Fruit fly (Drosophila melanogaster): Measurements from ENCODE around the gene NELF-B.

Gene NELF-B

dm6 chrX:7698000-7698896, 29.9 kb downstream of the NELF-B start (continued):
- no peak for TF ChIP-seq N (GFP tag; optimal IDR thresholded peaks at IDR 0.05)
- no peak for TF ChIP-seq Myc (optimal IDR thresholded peaks at IDR 0.05)
- peak; percentile 98 for TF ChIP-seq Sp1 (GFP tag; optimal IDR thresholded peaks at IDR 0.05)
- no peak for TF ChIP-seq Vsx2 (GFP tag; optimal IDR thresholded peaks at IDR 0.05; ENCODE audit: partially characterized antibody)
- peak; percentile 94 for TF ChIP-seq sv (GFP tag; optimal IDR thresholded peaks at IDR 0.05)
- TF ChIP-seq Jra (GFP tag; optimal IDR thresholded peaks at IDR 0.05): peak; percentile 93
- TF ChIP-seq Abd-B (GFP tag; optimal IDR thresholded peaks at IDR 0.05): no peak
- TF ChIP-seq CG32264 (GFP tag; optimal IDR thresholded peaks at IDR 0.05): peak; percentile 80
- peak; percentile 32 for TF ChIP-seq Mio (GFP tag; optimal IDR thresholded peaks at IDR 0.05)
- TF ChIP-seq dmrt93B (GFP tag; optimal IDR thresholded peaks at IDR 0.05): peak; percentile 96
- TF ChIP-seq h (GFP tag; optimal IDR thresholded peaks at IDR 0.05): peak; percentile 98
- TF ChIP-seq br (GFP tag; optimal IDR thresholded peaks at IDR 0.05): peak; percentile 96
- peak; percentile 78 for TF ChIP-seq Rel (GFP tag; optimal IDR thresholded peaks at IDR 0.05)
- peak; percentile 83 for TF ChIP-seq Rel (tag; optimal IDR thresholded peaks at IDR 0.05)

- peak; percentile 90 for TF ChIP-seq sv (GFP tag; optimal IDR thresholded peaks at IDR 0.05)
- TF ChIP-seq usp (GFP tag; optimal IDR thresholded peaks at IDR 0.05): no peak
- TF ChIP-seq Rel (GFP tag; optimal IDR thresholded peaks at IDR 0.05): peak; percentile 79
- peak; percentile 91 for TF ChIP-seq Rel (tag; optimal IDR thresholded peaks at IDR 0.05)
- TF ChIP-seq h (GFP tag; optimal IDR thresholded peaks at IDR 0.05): peak; percentile 98
- peak; percentile 83 to 97 for TF ChIP-seq foxo (GFP tag; optimal IDR thresholded peaks at IDR 0.05)
- TF ChIP-seq Sp1 (GFP tag; optimal IDR thresholded peaks at IDR 0.05): peak; percentile 97
- peak; percentile 95 for TF ChIP-seq Vsx2 (GFP tag; optimal IDR thresholded peaks at IDR 0.05; ENCODE audit: partially characterized antibody)
- no peak for TF ChIP-seq Myc (optimal IDR thresholded peaks at IDR 0.05)
- peak; percentile 44 for TF ChIP-seq GATAd (GFP tag; optimal IDR thresholded peaks at IDR 0.05)
- TF ChIP-seq Hnf4 (GFP tag; optimal IDR thresholded peaks at IDR 0.05): peak; percentile 94
- peak; percentile 79 for TF ChIP-seq Dfd (GFP tag; optimal IDR thresholded peaks at IDR 0.05)
- TF ChIP-seq pan (optimal IDR thresholded peaks at IDR 0.05): no peak
- TF ChIP-seq br (GFP tag; optimal IDR thresholded peaks at IDR 0.05): peak; percentile 95
- TF ChIP-seq psq (GFP tag; optimal IDR thresholded peaks at IDR 0.05): peak; percentile 93
- peak; percentile 92 for TF ChIP-seq CrebA (GFP tag; optimal IDR thresholded peaks at IDR 0.05; ENCODE audit: borderline replicate concordance)
- no peak for TF ChIP-seq lola (GFP tag; optimal IDR thresholded peaks at IDR 0.05)
- peak; percentile 94 for TF ChIP-seq dmrt93B (GFP tag; optimal IDR thresholded peaks at IDR 0.05)
- TF ChIP-seq OdsH (GFP tag; optimal IDR thresholded peaks at IDR 0.05): peak; percentile 96
- TF ChIP-seq ey (GFP tag; optimal IDR thresholded peaks at IDR 0.05): peak; percentile 97
- peak; percentile 97 for TF ChIP-seq HLH106 (tag; optimal IDR thresholded peaks at IDR 0.05)
- no peak for TF ChIP-seq Hr78 (GFP tag; optimal IDR thresholded peaks at IDR 0.05)
- TF ChIP-seq Dif (GFP tag; optimal IDR thresholded peaks at IDR 0.05; ENCODE audit: partially characterized antibody): peak; percentile 99
- TF ChIP-seq Mio (GFP tag; optimal IDR thresholded peaks at IDR 0.05): peak; percentile 74
- peak; percentile 96 to 98 for TF ChIP-seq dl (GFP tag; optimal IDR thresholded peaks at IDR 0.05; ENCODE audit: insufficient read depth in 1 of 2, partially characterized antibody in 2 of 2)
- peak; percentile 24 for TF ChIP-seq Hr83 (GFP tag; optimal IDR thresholded peaks at IDR 0.05; ENCODE audit: poor library complexity, severe bottlenecking)
- peak; percentile 86 for TF ChIP-seq tai (GFP tag; optimal IDR thresholded peaks at IDR 0.05)
- peak; percentile 85 for TF ChIP-seq CG32264 (GFP tag; optimal IDR thresholded peaks at IDR 0.05)
- peak; percentile 92 for TF ChIP-seq sage (GFP tag; optimal IDR thresholded peaks at IDR 0.05)
- TF ChIP-seq jim (GFP tag; optimal IDR thresholded peaks at IDR 0.05): peak; percentile 56
- TF ChIP-seq Jra (GFP tag; optimal IDR thresholded peaks at IDR 0.05): peak; percentile 89
- TF ChIP-seq brk (GFP tag; optimal IDR thresholded peaks at IDR 0.05): peak; percentile 90
- TF ChIP-seq rgr (GFP tag; optimal IDR thresholded peaks at IDR 0.05): peak; percentile 97
- TF ChIP-seq Abd-B (GFP tag; optimal IDR thresholded peaks at IDR 0.05): no peak
- TF ChIP-seq fru (GFP tag; optimal IDR thresholded peaks at IDR 0.05): peak; percentile 96
- TF ChIP-seq dsf (GFP tag; optimal IDR thresholded peaks at IDR 0.05; ENCODE audit: borderline replicate concordance): peak; percentile 72
- no peak for TF ChIP-seq N (GFP tag; optimal IDR thresholded peaks at IDR 0.05)
- TF ChIP-seq CG9705 (GFP tag; optimal IDR thresholded peaks at IDR 0.05): peak; percentile 96
- peak; percentile 95 for TF ChIP-seq woc (GFP tag; optimal IDR thresholded peaks at IDR 0.05)
These were observed 31.2 kb downstream of the NELF-B start for dm6 chrX:7696711-7697654.
